Fruit fly (Drosophila melanogaster): ENCODE results near the gene CG13674.
A peak's percentile ranks its signal among the peaks of the same experiment; 100 is the strongest.

Gene CG13674

DNA sequence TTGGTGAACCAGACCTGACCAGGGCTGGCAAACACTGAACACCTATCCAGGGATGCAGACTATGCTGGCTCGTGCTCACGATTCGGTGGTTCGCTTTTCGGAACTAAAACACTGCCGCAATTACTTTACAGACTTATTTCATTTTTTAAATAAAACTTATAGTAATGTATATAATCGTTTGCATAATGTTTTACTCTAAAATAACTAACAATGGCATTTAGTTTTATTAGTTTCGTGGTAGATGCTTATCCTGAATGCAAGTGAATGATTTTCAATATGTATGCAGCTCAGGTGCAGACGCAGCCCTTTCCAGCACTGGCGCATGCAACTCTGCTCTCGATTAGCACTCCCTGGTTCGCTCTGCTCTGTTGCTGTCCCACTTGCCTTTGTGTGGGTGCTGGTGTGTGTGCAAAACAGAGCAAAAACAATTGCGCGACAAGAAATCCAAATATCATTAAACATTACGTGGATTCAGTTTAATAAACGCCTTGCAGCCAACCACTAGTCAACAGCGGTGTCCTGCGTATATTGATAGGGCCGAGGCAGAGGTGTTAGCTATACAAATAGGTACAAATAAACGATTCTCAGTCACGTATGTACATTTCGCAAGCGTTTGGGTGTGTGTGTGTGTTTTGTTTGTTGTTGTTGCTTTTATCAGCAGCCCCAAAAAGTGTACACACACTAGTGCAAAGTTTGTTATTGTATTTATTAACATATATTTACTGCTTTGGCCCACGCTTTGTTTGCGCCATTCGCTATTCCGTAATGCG, 32.0 kb downstream of the CG13674 start, which contains the start of the genes ERR and Atg18a (continued):
- TF ChIP-seq CG32772 (GFP tag; IDR thresholded peaks at IDR 0.05): peak; percentile 89
- TF ChIP-seq CG2120 (GFP tag; optimal IDR thresholded peaks at IDR 0.05): peak; percentile 93
- peak; percentile 94 for TF ChIP-seq CG9215 (GFP tag; IDR thresholded peaks at IDR 0.05)
- peak; percentile 68 for TF ChIP-seq CG10979 (tag; optimal IDR thresholded peaks at IDR 0.05)
- TF ChIP-seq HLHmδ (GFP tag; optimal IDR thresholded peaks at IDR 0.05): no peak
- TF ChIP-seq Nf-YA (GFP tag; IDR thresholded peaks at IDR 0.05): no peak
- peak; percentile 89 for TF ChIP-seq CG2712 (tag; optimal IDR thresholded peaks at IDR 0.05)
- TF ChIP-seq odd (GFP tag; optimal IDR thresholded peaks at IDR 0.05): peak; percentile 11
- TF ChIP-seq Ptx1 (GFP tag; IDR thresholded peaks at IDR 0.05): peak; percentile 92
- TF ChIP-seq D (optimal IDR thresholded peaks at IDR 0.05): peak; percentile 39
- TF ChIP-seq D (GFP tag; optimal IDR thresholded peaks at IDR 0.05): peak; percentile 79
- TF ChIP-seq Drgx (GFP tag; IDR thresholded peaks at IDR 0.05): peak; percentile 84
- peak; percentile 88 for TF ChIP-seq H15 (GFP tag; IDR thresholded peaks at IDR 0.05)
- TF ChIP-seq CG8944 (GFP tag; optimal IDR thresholded peaks at IDR 0.05): peak; percentile 72
- TF ChIP-seq CG8388 (GFP tag; optimal IDR thresholded peaks at IDR 0.05): peak; percentile 71
- TF ChIP-seq CG4328 (GFP tag; optimal IDR thresholded peaks at IDR 0.05): peak; percentile 65
- no peak for TF ChIP-seq Hr78 (GFP tag; optimal IDR thresholded peaks at IDR 0.05)
- peak; percentile 82 for TF ChIP-seq B-H1 (GFP tag; IDR thresholded peaks at IDR 0.05)
- TF ChIP-seq hbn (GFP tag; IDR thresholded peaks at IDR 0.05; ENCODE audit: partially characterized antibody): peak; percentile 50; the same call in 1 of the 2 replicates
- peak; percentile 94 for TF ChIP-seq Rfx (GFP tag; IDR thresholded peaks at IDR 0.05)
- TF ChIP-seq gfzf (GFP tag; optimal IDR thresholded peaks at IDR 0.05): peak; percentile 11
- TF ChIP-seq ttk (GFP tag; IDR thresholded peaks at IDR 0.05): peak; percentile 81
- TF ChIP-seq CG1603 (tag; optimal IDR thresholded peaks at IDR 0.05): peak; percentile 72
- no peak for TF ChIP-seq pan (optimal IDR thresholded peaks at IDR 0.05)
- peak in 1 of 2 experiments; percentile 83 for TF ChIP-seq pan (GFP tag; optimal IDR thresholded peaks at IDR 0.05 in 1 of 2, IDR thresholded peaks at IDR 0.05 in 1 of 2)
- TF ChIP-seq fd64A (GFP tag; optimal IDR thresholded peaks at IDR 0.05): no peak
- no peak for TF ChIP-seq nau (GFP tag; optimal IDR thresholded peaks at IDR 0.05)
- peak; percentile 66 for TF ChIP-seq CG8290 (GFP tag; optimal IDR thresholded peaks at IDR 0.05)
- TF ChIP-seq CG8290 (tag; optimal IDR thresholded peaks at IDR 0.05): peak; percentile 38 to 80
- TF ChIP-seq CG15601 (tag; optimal IDR thresholded peaks at IDR 0.05): peak; percentile 87
- peak; percentile 51; the same call in 1 of the 3 replicates for TF ChIP-seq Doc3 (GFP tag; IDR thresholded peaks at IDR 0.05; ENCODE audit: partially characterized antibody)
- peak; percentile 31 for TF ChIP-seq CG17802 (tag; optimal IDR thresholded peaks at IDR 0.05)
- no peak for TF ChIP-seq Mes4 (GFP tag; optimal IDR thresholded peaks at IDR 0.05)
- TF ChIP-seq h (optimal IDR thresholded peaks at IDR 0.05): no peak
- no peak for TF ChIP-seq bowl (GFP tag; IDR thresholded peaks at IDR 0.05)
- peak; percentile 8 for TF ChIP-seq CG11398 (GFP tag; optimal IDR thresholded peaks at IDR 0.05)
- TF ChIP-seq CG12155 (GFP tag; optimal IDR thresholded peaks at IDR 0.05): peak; percentile 90
- peak; percentile 23 for TF ChIP-seq CG1832 (GFP tag; optimal IDR thresholded peaks at IDR 0.05)
- TF ChIP-seq D19A (tag; optimal IDR thresholded peaks at IDR 0.05): no peak
- TF ChIP-seq CG10431 (GFP tag; optimal IDR thresholded peaks at IDR 0.05): peak; percentile 47
- TF ChIP-seq sisA (GFP tag; IDR thresholded peaks at IDR 0.05): peak; percentile 91
- peak; percentile 41 for TF ChIP-seq Vsx1 (GFP tag; optimal IDR thresholded peaks at IDR 0.05)
- peak; percentile 89 for TF ChIP-seq CG14667 (GFP tag; IDR thresholded peaks at IDR 0.05)
- TF ChIP-seq fd102C (GFP tag; optimal IDR thresholded peaks at IDR 0.05): no peak
- no peak for TF ChIP-seq prd (optimal IDR thresholded peaks at IDR 0.05)
- TF ChIP-seq prd (GFP tag; IDR thresholded peaks at IDR 0.05): peak; percentile 93
- peak; percentile 92 for TF ChIP-seq CG12659 (GFP tag; optimal IDR thresholded peaks at IDR 0.05)
- TF ChIP-seq wek (GFP tag; optimal IDR thresholded peaks at IDR 0.05): no peak
- no peak for TF ChIP-seq gsb-n (tag; optimal IDR thresholded peaks at IDR 0.05)
- peak; percentile 89 for TF ChIP-seq CG7372 (GFP tag; IDR thresholded peaks at IDR 0.05)

Measured in whole organism, embryonic.